Fruit fly (Drosophila melanogaster) whole organism, embryonic: ENCODE data around the gene Myo10A.
A peak's percentile ranks its signal among the peaks of the same experiment; 100 is the strongest.

ENCODE experiments used
- Abd-B ChIP-seq: fragments of 200-800 bp; sonication (Bioruptor generic); optimal IDR thresholded peaks from 2 replicates; lab custom pipeline; 2018; ENCODE audit warnings: missing biosample characterization, mild to moderate bottlenecking, missing genetic modification characterization, moderate library complexity
- B-H1 ChIP-seq: fragments of 200-800 bp; sonication (Bioruptor generic); IDR thresholded peaks from 3 replicates; pipeline ENCODE4 v1.3.6; 2022; ENCODE audit warnings: missing biosample characterization, missing genetic modification characterization
- C15 ChIP-seq: fragments of 200-800 bp; sonication (Bioruptor generic); IDR thresholded peaks from 3 replicates; pipeline ENCODE4 v1.3.6; 2022; ENCODE audit warnings: missing biosample characterization, missing genetic modification characterization
- CG10366 ChIP-seq: fragments of 200-800 bp; sonication (Bioruptor generic); IDR thresholded peaks from 2 replicates; pipeline ENCODE4 v1.3.6; 2022; ENCODE audit warnings: missing biosample characterization, missing genetic modification characterization
- CG10565 ChIP-seq: fragments of 200-800 bp; sonication (Bioruptor generic); optimal IDR thresholded peaks from 3 replicates; lab custom pipeline; 2016; ENCODE audit warnings: missing biosample characterization, mild to moderate bottlenecking, missing genetic modification characterization
- CG12104 ChIP-seq: fragments of 200-800 bp; sonication (Bioruptor generic); optimal IDR thresholded peaks from 3 replicates; lab custom pipeline; 2016; ENCODE audit warnings: missing biosample characterization, missing genetic modification characterization
- CG12299 ChIP-seq: fragments of 200-800 bp; sonication (Bioruptor generic); optimal IDR thresholded peaks from 2 replicates; lab custom pipeline; 2018; ENCODE audit warnings: missing biosample characterization, mild to moderate bottlenecking, missing genetic modification characterization
- CG14050 ChIP-seq: fragments of 200-800 bp; sonication (Bioruptor generic); IDR thresholded peaks from 3 replicates; pipeline ENCODE4 v1.3.6; 2022; ENCODE audit warnings: missing biosample characterization, missing genetic modification characterization
- CG14441 ChIP-seq: fragments of 200-800 bp; sonication (Bioruptor generic); IDR thresholded peaks from 2 replicates; pipeline ENCODE4 v1.3.6; 2022; ENCODE audit warnings: missing biosample characterization, missing genetic modification characterization
- CG16863 ChIP-seq: fragments of 200-800 bp; sonication (Bioruptor generic); optimal IDR thresholded peaks from 3 replicates; lab custom pipeline; 2016; ENCODE audit warnings: missing biosample characterization, missing genetic modification characterization
- CG17328 ChIP-seq: fragments of 200-800 bp; sonication (Bioruptor generic); IDR thresholded peaks from 2 replicates; pipeline ENCODE4 v1.3.6; 2022; ENCODE audit warnings: missing biosample characterization, missing genetic modification characterization
- CG17359 ChIP-seq: fragments of 200-800 bp; sonication (Bioruptor generic); optimal IDR thresholded peaks from 3 replicates; lab custom pipeline; 2018; ENCODE audit warnings: missing biosample characterization, mild to moderate bottlenecking, missing genetic modification characterization, moderate library complexity
- CG17568 ChIP-seq: fragments of 200-800 bp; sonication (Bioruptor generic); optimal IDR thresholded peaks from 2 replicates; lab custom pipeline; 2018; ENCODE audit warnings: missing biosample characterization, mild to moderate bottlenecking, missing genetic modification characterization, moderate library complexity
- CG17802 ChIP-seq: fragments of 200-800 bp; sonication (Bioruptor generic); optimal IDR thresholded peaks from 2 replicates; lab custom pipeline; 2018; ENCODE audit warnings: missing biosample characterization, mild to moderate bottlenecking, missing genetic modification characterization, moderate library complexity
- CG18011 ChIP-seq: fragments of 200-800 bp; sonication (Bioruptor generic); optimal IDR thresholded peaks from 2 replicates; lab custom pipeline; 2017; ENCODE audit warnings: missing biosample characterization, missing genetic modification characterization, mild to moderate bottlenecking, moderate library complexity, missing genotype
- CG6254 ChIP-seq: fragments of 200-800 bp; sonication (Bioruptor generic); optimal IDR thresholded peaks from 3 replicates; lab custom pipeline; 2017; ENCODE audit warnings: mild to moderate bottlenecking, missing biosample characterization, missing genetic modification reagents, missing genetic modification characterization
- CG8290 ChIP-seq, 3 experiments: fragments of 200-800 bp; sonication (Bioruptor generic); optimal IDR thresholded peaks; 2 replicates each; lab custom pipeline; 2016 to 2019; ENCODE audit warnings: missing biosample characterization in 3 of 3, missing genetic modification characterization in 3 of 3, mild to moderate bottlenecking in 2 of 3, moderate library complexity in 1 of 3
- CG8765 ChIP-seq: fragments of 200-800 bp; sonication (Bioruptor generic); IDR thresholded peaks from 2 replicates; pipeline ENCODE4 v1.3.6; 2022; ENCODE audit warnings: missing biosample characterization, missing genetic modification characterization
- CG9797 ChIP-seq: fragments of 200-800 bp; sonication (Bioruptor generic); optimal IDR thresholded peaks from 3 replicates; lab custom pipeline; 2018; ENCODE audit warnings: missing biosample characterization, mild to moderate bottlenecking, missing genetic modification characterization
- CHES-1-like ChIP-seq: fragments of 200-800 bp; sonication (Bioruptor generic); optimal IDR thresholded peaks from 2 replicates; lab custom pipeline; 2016; ENCODE audit warnings: missing biosample characterization, missing genetic modification characterization
- CTCF ChIP-seq: fragments of 200-800 bp; sonication (Bioruptor generic); optimal IDR thresholded peaks from 2 replicates; lab custom pipeline; 2017; ENCODE audit warnings: missing biosample characterization, mild to moderate bottlenecking, missing genetic modification characterization, moderate library complexity
- Dek ChIP-seq: fragments of 200-800 bp; sonication (Bioruptor generic); optimal IDR thresholded peaks from 3 replicates; lab custom pipeline; 2019; ENCODE audit warnings: missing biosample characterization, mild to moderate bottlenecking, missing genetic modification characterization, moderate library complexity
- Dref ChIP-seq: fragments of 200-800 bp; sonication (Bioruptor generic); IDR thresholded peaks from 2 replicates; pipeline ENCODE4 v1.3.6; 2022; ENCODE audit warnings: missing biosample characterization, missing genetic modification characterization
- Ets65A ChIP-seq: fragments of 200-800 bp; sonication (Bioruptor generic); peaks from one replicate; lab custom pipeline; 2016; ENCODE audit warnings: missing biosample characterization, missing genetic modification characterization
- Gsc ChIP-seq: fragments of 200-800 bp; sonication (Bioruptor generic); IDR thresholded peaks from 2 replicates; pipeline ENCODE4 v1.3.6; 2022; ENCODE audit warnings: missing biosample characterization, missing genetic modification characterization
- HmgZ ChIP-seq: fragments of 200-800 bp; sonication (Bioruptor generic); optimal IDR thresholded peaks from 2 replicates; lab custom pipeline; 2018; ENCODE audit warnings: missing biosample characterization, mild to moderate bottlenecking, missing genetic modification characterization
- Nf-YC ChIP-seq: fragments of 200-800 bp; optimal IDR thresholded peaks from 3 replicates; lab custom pipeline; 2019; ENCODE audit warnings: missing biosample characterization, mild to moderate bottlenecking, missing genetic modification characterization, moderate library complexity
- Oli ChIP-seq: fragments of 200-800 bp; sonication (Bioruptor generic); optimal IDR thresholded peaks from 2 replicates; lab custom pipeline; 2018; ENCODE audit warnings: missing biosample characterization, mild to moderate bottlenecking, missing genetic modification characterization, moderate library complexity
- Sox100B ChIP-seq: fragments of 200-800 bp; sonication (Bioruptor generic); optimal IDR thresholded peaks from 3 replicates; lab custom pipeline; 2018; ENCODE audit warnings: missing biosample characterization, mild to moderate bottlenecking, missing genetic modification characterization
- btn ChIP-seq: fragments of 200-800 bp; sonication (Bioruptor generic); optimal IDR thresholded peaks from 2 replicates; lab custom pipeline; 2016; ENCODE audit warnings: missing biosample characterization, missing genetic modification characterization
- chm ChIP-seq: fragments of 200-800 bp; sonication (Bioruptor generic); IDR thresholded peaks from 2 replicates; pipeline ENCODE4 v1.3.6; 2022; ENCODE audit warnings: missing biosample characterization, missing genetic modification characterization
- dm ChIP-seq: fragments of 200-800 bp; sonication (Bioruptor generic); optimal IDR thresholded peaks from 3 replicates; lab custom pipeline; 2016; ENCODE audit warnings: missing biosample characterization, missing genetic modification characterization
- esg ChIP-seq: fragments of 200-800 bp; sonication (Bioruptor generic); conservative IDR thresholded peaks from 2 replicates; pipeline ENCODE4 v1.3.6; 2022; ENCODE audit warnings: missing biosample characterization, missing genetic modification characterization
- fd3F ChIP-seq: fragments of 200-800 bp; sonication (Bioruptor generic); optimal IDR thresholded peaks from 2 replicates; lab custom pipeline; 2018; ENCODE audit warnings: missing biosample characterization, mild to moderate bottlenecking, missing genetic modification characterization, moderate library complexity
- gsb ChIP-seq: fragments of 200-800 bp; sonication (Bioruptor generic); IDR thresholded peaks from 2 replicates; pipeline ENCODE4 v1.3.6; 2022; ENCODE audit warnings: missing biosample characterization, missing genetic modification characterization
- h ChIP-seq: fragments of >200 bp; optimal IDR thresholded peaks from 2 replicates; lab custom pipeline; 2017
- her ChIP-seq: fragments of 200-800 bp; sonication (Bioruptor generic); optimal IDR thresholded peaks from 2 replicates; lab custom pipeline; 2016; ENCODE audit warnings: missing biosample characterization, missing genetic modification characterization
- ind ChIP-seq: fragments of 200-800 bp; sonication (Bioruptor generic); optimal IDR thresholded peaks from 3 replicates; lab custom pipeline; 2016; ENCODE audit warnings: missing biosample characterization, missing genetic modification characterization
- insv ChIP-seq, 2 experiments: fragments of 200-800 bp; sonication (Bioruptor generic); optimal IDR thresholded peaks; 3 replicates each; lab custom pipeline; 2016 to 2018; ENCODE audit warnings: missing biosample characterization in 2 of 2, missing genetic modification characterization in 2 of 2
- inv ChIP-seq: fragments of 200-800 bp; sonication (Bioruptor generic); IDR thresholded peaks from 2 replicates; pipeline ENCODE4 v1.3.6; 2022; ENCODE audit warnings: missing biosample characterization, missing genetic modification characterization; ENCODE audit not compliant: partially characterized antibody
- ken ChIP-seq: fragments of 200-800 bp; sonication (Bioruptor generic); IDR thresholded peaks from 3 replicates; pipeline ENCODE4 v1.3.6; 2022; ENCODE audit warnings: missing biosample characterization, missing genetic modification characterization
- kni ChIP-seq: fragments of 200-800 bp; sonication (Bioruptor generic); optimal IDR thresholded peaks from 3 replicates; lab custom pipeline; 2017; ENCODE audit warnings: mild to moderate bottlenecking, missing biosample characterization, missing genetic modification reagents, missing genetic modification characterization
- lmd ChIP-seq: fragments of 200-800 bp; sonication (Bioruptor generic); IDR thresholded peaks from 2 replicates; pipeline ENCODE4 v1.3.6; 2022; ENCODE audit warnings: missing biosample characterization, missing genetic modification characterization
- lola ChIP-seq, 3 experiments: fragments of >200 bp in 2 of 3; fragments of 200-800 bp in 1 of 3; sonication (Bioruptor generic) in 1 of 3; optimal IDR thresholded peaks; 2 replicates each; lab custom pipeline; 2017 to 2019; ENCODE audit warnings: missing biosample characterization in 3 of 3, missing genetic modification characterization in 3 of 3, mild to moderate bottlenecking in 1 of 3, moderate library complexity in 1 of 3
- nerfin-2 ChIP-seq: fragments of 200-800 bp; sonication (Bioruptor generic); IDR thresholded peaks from 2 replicates; pipeline ENCODE4 v1.3.6; 2022; ENCODE audit warnings: missing biosample characterization, missing genetic modification characterization; ENCODE audit not compliant: partially characterized antibody
- nmo ChIP-seq: fragments of 200-800 bp; sonication (Bioruptor generic); optimal IDR thresholded peaks from 2 replicates; lab custom pipeline; 2018; ENCODE audit warnings: missing biosample characterization, mild to moderate bottlenecking, missing genetic modification characterization, moderate library complexity
- schlank ChIP-seq: fragments of 200-800 bp; sonication (Bioruptor generic); optimal IDR thresholded peaks from 2 replicates; lab custom pipeline; 2018; ENCODE audit warnings: missing biosample characterization, mild to moderate bottlenecking, missing genetic modification characterization
- sens ChIP-seq: fragments of 200-800 bp; sonication (Bioruptor generic); peaks from one replicate; lab custom pipeline; 2016; ENCODE audit warnings: missing biosample characterization, missing genetic modification characterization
- sr ChIP-seq: fragments of 200-800 bp; sonication (Bioruptor generic); IDR thresholded peaks from 3 replicates; pipeline ENCODE4 v1.3.6; 2022; ENCODE audit warnings: missing biosample characterization, missing genetic modification characterization
- trh ChIP-seq: fragments of 200-800 bp; sonication (Bioruptor generic); optimal IDR thresholded peaks from 2 replicates; lab custom pipeline; 2016; ENCODE audit warnings: missing biosample characterization, missing genetic modification characterization
- unc-4 ChIP-seq: fragments of 200-800 bp; sonication (Bioruptor generic); IDR thresholded peaks from 2 replicates; pipeline ENCODE4 v1.3.6; 2022; ENCODE audit warnings: missing biosample characterization, missing genetic modification characterization; ENCODE audit not compliant: partially characterized antibody
- vfl ChIP-seq: fragments of 200-800 bp; sonication (Bioruptor generic); optimal IDR thresholded peaks from 2 replicates; lab custom pipeline; 2016; ENCODE audit warnings: missing biosample characterization, missing genetic modification characterization

The Myo10A gene

dm6 chrX:10905047-10905446 is 25.6 kb upstream of the Myo10A start (continued):
- no peak for TF ChIP-seq CG8290 (GFP tag; optimal IDR thresholded peaks at IDR 0.05; lab: Kevin White, UChicago)
- TF ChIP-seq CG8290 (tag; optimal IDR thresholded peaks at IDR 0.05; lab: Kevin White, UChicago): peak in 1 of 2 experiments; percentile 7
- peak; percentile 68 for TF ChIP-seq lmd (GFP tag; lab: Robert Waterston, UW)
- no peak for TF ChIP-seq her (GFP tag; lab: Kevin White, UChicago)
- TF ChIP-seq dm (GFP tag; lab: Kevin White, UChicago): no peak
- TF ChIP-seq CG6254 (GFP tag; lab: Kevin White, UChicago): peak; percentile 63
- TF ChIP-seq CG16863 (GFP tag; lab: Kevin White, UChicago): peak; percentile 58
- peak; percentile 16 for TF ChIP-seq fd3F (GFP tag; lab: Kevin White, UChicago)
- peak; percentile 62 for TF ChIP-seq CG17359 (tag; lab: Kevin White, UChicago)
- TF ChIP-seq B-H1 (GFP tag; lab: Robert Waterston, UW): no peak; the same call in 2 of the 3 replicates
- no peak; the same call in 2 of the 3 replicates for TF ChIP-seq CG14050
- TF ChIP-seq C15: no peak
- TF ChIP-seq unc-4 (GFP tag; lab: Robert Waterston, UW): no peak
- TF ChIP-seq Ets65A (GFP tag; lab: Kevin White, UChicago): peak; percentile 82
- no peak for TF ChIP-seq CG18011
- no peak for TF ChIP-seq sr (GFP tag; lab: Robert Waterston, UW)
- TF ChIP-seq CG12104: peak; percentile 54
- peak; percentile 97 for TF ChIP-seq sens (GFP tag; lab: Kevin White, UChicago)
- peak; percentile 16 for TF ChIP-seq CHES-1-like
- TF ChIP-seq Abd-B (GFP tag; lab: Kevin White, UChicago): peak; percentile 45
- peak; percentile 83 for TF ChIP-seq Sox100B (GFP tag; lab: Kevin White, UChicago)
- 0 out of 2 replicates have a peak, but pooled peaks have one; percentile 21 for TF ChIP-seq Gsc (GFP tag; lab: Robert Waterston, UW)
- TF ChIP-seq CG17328 (GFP tag; lab: Robert Waterston, UW): peak; percentile 42
- TF ChIP-seq trh (GFP tag; lab: Kevin White, UChicago): no peak
- no peak for TF ChIP-seq vfl (GFP tag; lab: Kevin White, UChicago)
- no peak for TF ChIP-seq Dref (GFP tag; lab: Robert Waterston, UW)
- no peak for TF ChIP-seq CG8765 (GFP tag; lab: Robert Waterston, UW)
- peak; percentile 22 for TF ChIP-seq Nf-YC (tag; lab: Kevin White, UChicago)
- no peak for TF ChIP-seq gsb (GFP tag; lab: Robert Waterston, UW)
- TF ChIP-seq kni (GFP tag; lab: Kevin White, UChicago): no peak
- no peak for TF ChIP-seq CG17568 (GFP tag; lab: Kevin White, UChicago)
- no peak for TF ChIP-seq nerfin-2 (GFP tag; lab: Robert Waterston, UW)
- TF ChIP-seq CG14441 (GFP tag; lab: Robert Waterston, UW): peak; percentile 39; the same call in 1 of the 2 replicates
- TF ChIP-seq HmgZ (tag; lab: Kevin White, UChicago): no peak
- no peak for TF ChIP-seq inv
- TF ChIP-seq ken (GFP tag; lab: Robert Waterston, UW): 0 out of 3 replicates have a peak, but pooled peaks have one; percentile 51
- TF ChIP-seq h (lab: Kevin White, UChicago): no peak
- TF ChIP-seq ind (GFP tag; lab: Kevin White, UChicago): peak; percentile 49
- TF ChIP-seq lola (GFP tag; optimal IDR thresholded peaks at IDR 0.05; lab: Kevin White, UChicago): peak in 1 of 3 experiments; percentile 73
- TF ChIP-seq esg (GFP tag; lab: Robert Waterston, UW): peak; percentile 71
- TF ChIP-seq CG10565: no peak
- no peak for TF ChIP-seq CTCF (GFP tag; lab: Kevin White, UChicago)
- TF ChIP-seq Oli (tag; lab: Kevin White, UChicago): peak; percentile 80
- peak; percentile 19 for TF ChIP-seq CG17802
- no peak for TF ChIP-seq insv (GFP tag; optimal IDR thresholded peaks at IDR 0.05; lab: Kevin White, UChicago)
- TF ChIP-seq btn (GFP tag; lab: Kevin White, UChicago): peak; percentile 28
- TF ChIP-seq CG12299 (tag; lab: Kevin White, UChicago): no peak
- peak; percentile 27; the same call in 1 of the 2 replicates for TF ChIP-seq CG10366
- no peak for TF ChIP-seq chm (GFP tag; lab: Robert Waterston, UW)
- peak; percentile 39 for TF ChIP-seq Dek (tag; lab: Kevin White, UChicago)
- TF ChIP-seq nmo (GFP tag; lab: Kevin White, UChicago): peak; percentile 80
- no peak for TF ChIP-seq schlank (tag; lab: Kevin White, UChicago)
- TF ChIP-seq CG9797 (GFP tag; lab: Kevin White, UChicago): no peak
